ENCODE assay signal across 1 fruit fly cellular context in the genomic region with DNA sequence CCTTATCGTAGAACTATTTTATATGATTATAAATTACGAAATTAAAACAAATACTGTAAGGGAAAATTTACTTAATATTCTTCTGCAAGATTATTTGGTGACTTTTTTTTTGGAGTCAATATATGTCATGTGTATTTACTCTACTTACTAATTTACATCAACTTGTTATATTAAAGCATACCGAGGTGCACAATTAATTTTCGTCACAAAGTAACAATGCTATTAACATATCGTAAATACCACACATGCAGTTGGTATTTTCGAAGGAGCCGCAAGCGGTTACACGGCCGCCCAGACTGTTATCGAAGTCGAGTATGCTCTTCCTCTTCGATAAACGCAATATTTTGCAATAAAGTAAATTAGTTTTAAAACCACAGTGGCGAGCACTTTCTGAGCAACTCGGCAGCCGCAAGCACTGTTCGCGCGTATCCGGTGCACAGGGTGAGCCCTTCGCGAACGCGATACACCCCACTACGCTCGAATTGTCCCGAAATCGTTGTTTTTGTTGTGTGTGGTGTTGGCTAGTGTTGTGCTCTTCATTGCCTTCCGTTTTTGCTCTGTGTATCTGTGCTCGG.
TF ChIP-seq lines count a peak whose summit lies in the region.

TSS of gene Vav (plus strand) at position 293 of the 575 bp plus-strand sequence.

TF ChIP-seq in whole organism, embryonic, 481 proteins besides CTCF, POLR2A, EP300 and RAD21 (continued from another document and continues in another):
- TF ChIP-seq CG4617 (GFP tag; optimal IDR thresholded peaks at IDR 0.05; lab: Kevin White, UChicago; ENCODE audit: borderline replicate concordance) (peak; percentile 35), CG8089 (GFP tag; optimal IDR thresholded peaks at IDR 0.05; lab: Kevin White, UChicago) (no peak), CG13123 (GFP tag; optimal IDR thresholded peaks at IDR 0.05; lab: Kevin White, UChicago) (no peak), Stat92E (GFP tag; optimal IDR thresholded peaks at IDR 0.05; lab: Kevin White, UChicago) (no peak), Dad (GFP tag; optimal IDR thresholded peaks at IDR 0.05; lab: Kevin White, UChicago) (no peak), CG15269 (tag; optimal IDR thresholded peaks at IDR 0.05; lab: Kevin White, UChicago) (no peak), unpg (GFP tag; optimal IDR thresholded peaks at IDR 0.05; lab: Kevin White, UChicago) (no peak), CG30403 (GFP tag; optimal IDR thresholded peaks at IDR 0.05; lab: Kevin White, UChicago) (no peak), ara (GFP tag; IDR thresholded peaks at IDR 0.05; lab: Robert Waterston, UW) (no peak), Deaf1 (tag; optimal IDR thresholded peaks at IDR 0.05; lab: Kevin White, UChicago) (peak; percentile 37), CG12155 (GFP tag; optimal IDR thresholded peaks at IDR 0.05; lab: Kevin White, UChicago) (no peak), Usf (GFP tag; optimal IDR thresholded peaks at IDR 0.05; lab: Kevin White, UChicago) (no peak), CG14710 (tag; optimal IDR thresholded peaks at IDR 0.05; lab: Kevin White, UChicago) (peak; percentile 24), oc (tag; optimal IDR thresholded peaks at IDR 0.05; lab: Kevin White, UChicago) (no peak), Gsc (GFP tag; IDR thresholded peaks at IDR 0.05; lab: Robert Waterston, UW) (no peak), Hsf (GFP tag; optimal IDR thresholded peaks at IDR 0.05; lab: Kevin White, UChicago) (no peak), CG15696 (tag; optimal IDR thresholded peaks at IDR 0.05; lab: Kevin White, UChicago) (no peak), trh (GFP tag; optimal IDR thresholded peaks at IDR 0.05; lab: Kevin White, UChicago) (no peak), CG12391 (tag; optimal IDR thresholded peaks at IDR 0.05; lab: Kevin White, UChicago) (no peak), hth (optimal IDR thresholded peaks at IDR 0.05; lab: Kevin White, UChicago) (no peak), Oli (tag; optimal IDR thresholded peaks at IDR 0.05; lab: Kevin White, UChicago) (no peak), mirr (GFP tag; optimal IDR thresholded peaks at IDR 0.05; lab: Kevin White, UChicago) (no peak), knrl (GFP tag; IDR thresholded peaks at IDR 0.05; lab: Robert Waterston, UW; ENCODE audit: partially characterized antibody) (no peak), Mad (GFP tag; optimal IDR thresholded peaks at IDR 0.05; lab: Kevin White, UChicago) (no peak), CG7987 (GFP tag; optimal IDR thresholded peaks at IDR 0.05; lab: Kevin White, UChicago) (peak; percentile 22), CG16779 (GFP tag; IDR thresholded peaks at IDR 0.05; lab: Robert Waterston, UW) (no peak), CG4360 (GFP tag; IDR thresholded peaks at IDR 0.05; lab: Robert Waterston, UW) (0 out of 2 replicates have a peak, but pooled peaks have one; percentile 18), Nf-YC (tag; optimal IDR thresholded peaks at IDR 0.05; lab: Kevin White, UChicago) (peak; percentile 48), prd (optimal IDR thresholded peaks at IDR 0.05; lab: Kevin White, UChicago) (no peak), prd (GFP tag; IDR thresholded peaks at IDR 0.05; lab: Robert Waterston, UW) (0 out of 3 replicates have a peak, but pooled peaks have one; percentile 4), MBD-R2 (GFP tag; IDR thresholded peaks at IDR 0.05; lab: Robert Waterston, UW) (peak; percentile 68), YL-1 (GFP tag; optimal IDR thresholded peaks at IDR 0.05; lab: Kevin White, UChicago) (peak; percentile 58), tx (GFP tag; optimal IDR thresholded peaks at IDR 0.05; lab: Kevin White, UChicago) (no peak), pfk (GFP tag; optimal IDR thresholded peaks at IDR 0.05; lab: Kevin White, UChicago) (no peak), CG7786 (GFP tag; optimal IDR thresholded peaks at IDR 0.05; lab: Kevin White, UChicago) (no peak), CG16813 (GFP tag; IDR thresholded peaks at IDR 0.05; lab: Robert Waterston, UW; ENCODE audit: partially characterized antibody) (0 out of 3 replicates have a peak, but pooled peaks have one; percentile 23), CG32532 (GFP tag; IDR thresholded peaks at IDR 0.05; lab: Robert Waterston, UW) (peak; percentile 12; the same call in 1 of the 2 replicates), CG8388 (GFP tag; optimal IDR thresholded peaks at IDR 0.05; lab: Kevin White, UChicago) (no peak), btn (GFP tag; optimal IDR thresholded peaks at IDR 0.05; lab: Kevin White, UChicago) (no peak), TFAM (GFP tag; optimal IDR thresholded peaks at IDR 0.05; lab: Kevin White, UChicago) (no peak), MTF-1 (GFP tag; optimal IDR thresholded peaks at IDR 0.05; lab: Kevin White, UChicago; ENCODE audit: borderline replicate concordance) (peak; percentile 34), pan (optimal IDR thresholded peaks at IDR 0.05; lab: Kevin White, UChicago) (no peak), pan (GFP tag; optimal IDR thresholded peaks at IDR 0.05 in 1 of 2, IDR thresholded peaks at IDR 0.05 in 1 of 2) (peak in 1 of 2 experiments; percentile 37), abd-A (tag; optimal IDR thresholded peaks at IDR 0.05; lab: Kevin White, UChicago) (no peak), HmgZ (tag; optimal IDR thresholded peaks at IDR 0.05; lab: Kevin White, UChicago) (peak; percentile 3), vfl (GFP tag; optimal IDR thresholded peaks at IDR 0.05; lab: Kevin White, UChicago) (no peak), toy (GFP tag; IDR thresholded peaks at IDR 0.05; lab: Robert Waterston, UW) (no peak), cg (GFP tag; optimal IDR thresholded peaks at IDR 0.05; lab: Kevin White, UChicago) (peak; percentile 2), ftz-f1 (GFP tag; optimal IDR thresholded peaks at IDR 0.05; lab: Kevin White, UChicago) (no peak), CG10979 (tag; optimal IDR thresholded peaks at IDR 0.05; lab: Kevin White, UChicago) (no peak), CG7271 (tag; optimal IDR thresholded peaks at IDR 0.05; lab: Kevin White, UChicago) (no peak), chm (GFP tag; IDR thresholded peaks at IDR 0.05; lab: Robert Waterston, UW) (no peak), CG1233 (GFP tag; optimal IDR thresholded peaks at IDR 0.05; lab: Kevin White, UChicago) (no peak), crc (GFP tag; optimal IDR thresholded peaks at IDR 0.05; lab: Kevin White, UChicago) (no peak), CG6854 (GFP tag; optimal IDR thresholded peaks at IDR 0.05; lab: Kevin White, UChicago) (peak; percentile 1), CG17385 (GFP tag; optimal IDR thresholded peaks at IDR 0.05; lab: Kevin White, UChicago) (peak; percentile 92), dmrt99B (tag; optimal IDR thresholded peaks at IDR 0.05; lab: Kevin White, UChicago) (no peak), Nf-YB (GFP tag; optimal IDR thresholded peaks at IDR 0.05; lab: Kevin White, UChicago) (no peak), pita (GFP tag; optimal IDR thresholded peaks at IDR 0.05; lab: Kevin White, UChicago) (no peak), tup (GFP tag; optimal IDR thresholded peaks at IDR 0.05; lab: Kevin White, UChicago) (no peak), E2f2 (GFP tag; IDR thresholded peaks at IDR 0.05; lab: Robert Waterston, UW) (peak; percentile 53; the same call in 1 of the 2 replicates), Med (GFP tag; lab: Kevin White, UChicago) (peak; percentile 65), amos (GFP tag; IDR thresholded peaks at IDR 0.05; lab: Robert Waterston, UW; ENCODE audit: partially characterized antibody) (peak; percentile 42), CG2116 (GFP tag; optimal IDR thresholded peaks at IDR 0.05; lab: Kevin White, UChicago) (peak; percentile 61), Fer2 (tag; optimal IDR thresholded peaks at IDR 0.05; lab: Kevin White, UChicago) (no peak), fd3F (GFP tag; optimal IDR thresholded peaks at IDR 0.05; lab: Kevin White, UChicago) (no peak), CG3163 (GFP tag; optimal IDR thresholded peaks at IDR 0.05; lab: Kevin White, UChicago) (no peak), Scr (GFP tag; IDR thresholded peaks at IDR 0.05; lab: Robert Waterston, UW; ENCODE audit: partially characterized antibody) (peak; percentile 47), CG9817 (tag; optimal IDR thresholded peaks at IDR 0.05; lab: Kevin White, UChicago) (no peak), CG6791 (GFP tag; IDR thresholded peaks at IDR 0.05; lab: Robert Waterston, UW; ENCODE audit: partially characterized antibody) (0 out of 3 replicates have a peak, but pooled peaks have one; percentile 15), Dek (tag; optimal IDR thresholded peaks at IDR 0.05; lab: Kevin White, UChicago) (no peak), CG12299 (tag; optimal IDR thresholded peaks at IDR 0.05; lab: Kevin White, UChicago) (peak; percentile 18), HmgD (GFP tag; optimal IDR thresholded peaks at IDR 0.05; lab: Kevin White, UChicago) (no peak), CG7372 (GFP tag; IDR thresholded peaks at IDR 0.05; lab: Robert Waterston, UW) (no peak), MESR4 (GFP tag; optimal IDR thresholded peaks at IDR 0.05; lab: Kevin White, UChicago) (peak; percentile 89), Meics (GFP tag; optimal IDR thresholded peaks at IDR 0.05; lab: Kevin White, UChicago) (peak; percentile 81), gfzf (GFP tag; optimal IDR thresholded peaks at IDR 0.05; lab: Kevin White, UChicago) (peak; percentile 72), CG10959 (GFP tag; IDR thresholded peaks at IDR 0.05; lab: Robert Waterston, UW) (no peak), az2 (GFP tag; optimal IDR thresholded peaks at IDR 0.05; lab: Kevin White, UChicago) (no peak), gro (GFP tag; optimal IDR thresholded peaks at IDR 0.05; lab: Kevin White, UChicago) (no peak), CG4730 (GFP tag; IDR thresholded peaks at IDR 0.05; lab: Robert Waterston, UW) (no peak), CrebB (tag; optimal IDR thresholded peaks at IDR 0.05; lab: Kevin White, UChicago) (peak; percentile 40), Sry-δ (GFP tag; optimal IDR thresholded peaks at IDR 0.05; lab: Kevin White, UChicago) (peak; percentile 10), Jarid2 (GFP tag; optimal IDR thresholded peaks at IDR 0.05; lab: Kevin White, UChicago) (peak; percentile 38), ranshi (GFP tag; IDR thresholded peaks at IDR 0.05; lab: Robert Waterston, UW) (no peak), Hmx (GFP tag; optimal IDR thresholded peaks at IDR 0.05; lab: Kevin White, UChicago) (no peak), CG2678 (tag; optimal IDR thresholded peaks at IDR 0.05; lab: Kevin White, UChicago) (no peak), CG6254 (GFP tag; optimal IDR thresholded peaks at IDR 0.05; lab: Kevin White, UChicago) (no peak), zfh2 (GFP tag; optimal IDR thresholded peaks at IDR 0.05; lab: Kevin White, UChicago) (no peak), CG12659 (GFP tag; optimal IDR thresholded peaks at IDR 0.05; lab: Kevin White, UChicago) (peak; percentile 25), CG17361 (GFP tag; IDR thresholded peaks at IDR 0.05; lab: Robert Waterston, UW) (no peak; the same call in 2 of the 3 replicates), CG12071 (GFP tag; optimal IDR thresholded peaks at IDR 0.05; lab: Kevin White, UChicago) (peak; percentile 51), bbx (GFP tag; IDR thresholded peaks at IDR 0.05; lab: Robert Waterston, UW; ENCODE audit: partially characterized antibody) (peak; percentile 46), ato (GFP tag; IDR thresholded peaks at IDR 0.05; lab: Robert Waterston, UW; ENCODE audit: partially characterized antibody) (peak; percentile 40; the same call in 1 of the 2 replicates), CG33557 (GFP tag; optimal IDR thresholded peaks at IDR 0.05; lab: Kevin White, UChicago) (no peak), Side (GFP tag; optimal IDR thresholded peaks at IDR 0.05; lab: Kevin White, UChicago) (no peak), cwo (GFP tag; optimal IDR thresholded peaks at IDR 0.05; lab: Kevin White, UChicago) (no peak), CG13287 (GFP tag; IDR thresholded peaks at IDR 0.05; lab: Robert Waterston, UW; ENCODE audit: partially characterized antibody) (peak; percentile 50), bcd (GFP tag; optimal IDR thresholded peaks at IDR 0.05; lab: Kevin White, UChicago) (no peak), CG8281 (tag; optimal IDR thresholded peaks at IDR 0.05; lab: Kevin White, UChicago) (no peak), esg (GFP tag; conservative IDR thresholded peaks at IDR 0.05; lab: Robert Waterston, UW) (no peak), odd (GFP tag; optimal IDR thresholded peaks at IDR 0.05; lab: Kevin White, UChicago) (peak; percentile 52), CG9797 (GFP tag; optimal IDR thresholded peaks at IDR 0.05; lab: Kevin White, UChicago) (peak; percentile 29), disco-r (GFP tag; optimal IDR thresholded peaks at IDR 0.05; lab: Kevin White, UChicago) (no peak), CoRest (tag; optimal IDR thresholded peaks at IDR 0.05; lab: Kevin White, UChicago) (no peak), CG13894 (tag; optimal IDR thresholded peaks at IDR 0.05; lab: Kevin White, UChicago) (no peak), nerfin-2 (GFP tag; IDR thresholded peaks at IDR 0.05; lab: Robert Waterston, UW; ENCODE audit: partially characterized antibody) (no peak), Dref (GFP tag; IDR thresholded peaks at IDR 0.05; lab: Robert Waterston, UW) (peak; percentile 73), CG15514 (GFP tag; optimal IDR thresholded peaks at IDR 0.05; lab: Kevin White, UChicago) (peak; percentile 38), nom (GFP tag; optimal IDR thresholded peaks at IDR 0.05; lab: Kevin White, UChicago) (peak; percentile 44), sna (GFP tag; IDR thresholded peaks at IDR 0.05; lab: Robert Waterston, UW; ENCODE audit: partially characterized antibody) (peak; percentile 50), otp (GFP tag; IDR thresholded peaks at IDR 0.05; lab: Robert Waterston, UW) (no peak), dysf (GFP tag; IDR thresholded peaks at IDR 0.05; lab: Robert Waterston, UW) (0 out of 3 replicates have a peak, but pooled peaks have one; percentile 6), ham (GFP tag; IDR thresholded peaks at IDR 0.05; lab: Robert Waterston, UW) (0 out of 2 replicates have a peak, but pooled peaks have one; percentile 10), bsh (GFP tag; optimal IDR thresholded peaks at IDR 0.05; lab: Kevin White, UChicago) (no peak), CG10366 (GFP tag; IDR thresholded peaks at IDR 0.05; lab: Robert Waterston, UW) (no peak), ap (GFP tag; IDR thresholded peaks at IDR 0.05; lab: Robert Waterston, UW) (no peak), peb (GFP tag; IDR thresholded peaks at IDR 0.05; lab: Robert Waterston, UW) (no peak), chif (GFP tag; optimal IDR thresholded peaks at IDR 0.05; lab: Kevin White, UChicago) (no peak), ssp (GFP tag; IDR thresholded peaks at IDR 0.05; lab: Robert Waterston, UW) (no peak), row (GFP tag; IDR thresholded peaks at IDR 0.05; lab: Robert Waterston, UW) (peak; percentile 27; the same call in 1 of the 3 replicates), CG2199 (GFP tag; IDR thresholded peaks at IDR 0.05; lab: Robert Waterston, UW) (no peak), CkIIα-i1 (GFP tag; IDR thresholded peaks at IDR 0.05; lab: Robert Waterston, UW) (no peak), zf30C (GFP tag; optimal IDR thresholded peaks at IDR 0.05; lab: Kevin White, UChicago) (peak; percentile 63), salm (tag; optimal IDR thresholded peaks at IDR 0.05; lab: Kevin White, UChicago) (no peak)
